Fruit fly (Drosophila melanogaster): ENCODE results near the gene Cpr65Ax2.

The Cpr65Ax2 gene

dm6 chr3L:6188995-6189927 lies 38.6 kb upstream of the Cpr65Ax2 start, which contains the start of the genes D19A and CG7386 (continued):
- TF ChIP-seq nerfin-2 (GFP tag; IDR thresholded peaks at IDR 0.05; ENCODE audit: partially characterized antibody) (no peak), CG9817 (tag; optimal IDR thresholded peaks at IDR 0.05) (peak; percentile 58), Ssrp (tag; optimal IDR thresholded peaks at IDR 0.05) (peak; percentile 25), B-H2 (GFP tag; optimal IDR thresholded peaks at IDR 0.05) (peak; percentile 54), exex (tag; optimal IDR thresholded peaks at IDR 0.05) (no peak), CG13296 (GFP tag; optimal IDR thresholded peaks at IDR 0.05) (peak; percentile 57), Rfx (GFP tag; IDR thresholded peaks at IDR 0.05) (peak; percentile 85), vnd (GFP tag; IDR thresholded peaks at IDR 0.05; ENCODE audit: partially characterized antibody) (no peak), TFAM (GFP tag; optimal IDR thresholded peaks at IDR 0.05) (no peak), CG3726 (GFP tag; IDR thresholded peaks at IDR 0.05) (0 out of 3 replicates have a peak, but pooled peaks have one; percentile 22), CG12236 (GFP tag; optimal IDR thresholded peaks at IDR 0.05) (no peak), hkb (optimal IDR thresholded peaks at IDR 0.05) (no peak), hkb (GFP tag; IDR thresholded peaks at IDR 0.05) (peak; percentile 37; the same call in 1 of the 2 replicates), CG6791 (GFP tag; IDR thresholded peaks at IDR 0.05; ENCODE audit: partially characterized antibody) (peak; percentile 41; the same call in 1 of the 3 replicates), Rx (GFP tag; IDR thresholded peaks at IDR 0.05) (peak; percentile 44; the same call in 1 of the 2 replicates), peb (GFP tag; IDR thresholded peaks at IDR 0.05) (no peak), sr (GFP tag; IDR thresholded peaks at IDR 0.05) (0 out of 3 replicates have a peak, but pooled peaks have one; percentile 8), CkIIα-i1 (GFP tag; IDR thresholded peaks at IDR 0.05) (no peak), ssp (GFP tag; IDR thresholded peaks at IDR 0.05) (peak; percentile 18; the same call in 1 of the 2 replicates), fd3F (GFP tag; optimal IDR thresholded peaks at IDR 0.05) (peak; percentile 3), CG11696 (GFP tag; IDR thresholded peaks at IDR 0.05) (peak; percentile 38), klu (GFP tag; IDR thresholded peaks at IDR 0.05) (no peak), salm (tag; optimal IDR thresholded peaks at IDR 0.05) (no peak), cas (GFP tag; IDR thresholded peaks at IDR 0.05) (peak; percentile 46; the same call in 1 of the 2 replicates), CG30020 (tag; optimal IDR thresholded peaks at IDR 0.05) (peak; percentile 29), tgo (GFP tag; IDR thresholded peaks at IDR 0.05) (peak; percentile 45), Kr (GFP tag; optimal IDR thresholded peaks at IDR 0.05) (no peak), CG12155 (GFP tag; optimal IDR thresholded peaks at IDR 0.05) (peak; percentile 100), CG1233 (GFP tag; optimal IDR thresholded peaks at IDR 0.05) (peak; percentile 41), Spps (tag; optimal IDR thresholded peaks at IDR 0.05) (no peak), CG17802 (tag; optimal IDR thresholded peaks at IDR 0.05) (no peak), CG33213 (GFP tag; optimal IDR thresholded peaks at IDR 0.05) (peak; percentile 38), CG32532 (GFP tag; IDR thresholded peaks at IDR 0.05) (peak; percentile 80), CG5245 (GFP tag; optimal IDR thresholded peaks at IDR 0.05) (no peak), Hr78 (GFP tag; optimal IDR thresholded peaks at IDR 0.05) (no peak), bowl (GFP tag; IDR thresholded peaks at IDR 0.05) (peak; percentile 56), CG3163 (GFP tag; optimal IDR thresholded peaks at IDR 0.05) (no peak), disco-r (GFP tag; optimal IDR thresholded peaks at IDR 0.05) (no peak), CG13775 (GFP tag; optimal IDR thresholded peaks at IDR 0.05) (peak; percentile 17), CG9797 (GFP tag; optimal IDR thresholded peaks at IDR 0.05) (no peak), CG17568 (GFP tag; optimal IDR thresholded peaks at IDR 0.05) (no peak), CG1792 (GFP tag; optimal IDR thresholded peaks at IDR 0.05) (peak; percentile 16), CG11456 (GFP tag; IDR thresholded peaks at IDR 0.05) (peak; percentile 78), Hmr (GFP tag; optimal IDR thresholded peaks at IDR 0.05) (peak; percentile 53), ind (GFP tag; optimal IDR thresholded peaks at IDR 0.05) (peak; percentile 57), zfh2 (GFP tag; optimal IDR thresholded peaks at IDR 0.05) (peak; percentile 59), CG16815 (GFP tag; optimal IDR thresholded peaks at IDR 0.05) (peak; percentile 12), D (optimal IDR thresholded peaks at IDR 0.05) (no peak), D (GFP tag; optimal IDR thresholded peaks at IDR 0.05) (peak; percentile 14)
